Fruit fly (Drosophila melanogaster): ENCODE results near the gene Cog2.

DNA sequence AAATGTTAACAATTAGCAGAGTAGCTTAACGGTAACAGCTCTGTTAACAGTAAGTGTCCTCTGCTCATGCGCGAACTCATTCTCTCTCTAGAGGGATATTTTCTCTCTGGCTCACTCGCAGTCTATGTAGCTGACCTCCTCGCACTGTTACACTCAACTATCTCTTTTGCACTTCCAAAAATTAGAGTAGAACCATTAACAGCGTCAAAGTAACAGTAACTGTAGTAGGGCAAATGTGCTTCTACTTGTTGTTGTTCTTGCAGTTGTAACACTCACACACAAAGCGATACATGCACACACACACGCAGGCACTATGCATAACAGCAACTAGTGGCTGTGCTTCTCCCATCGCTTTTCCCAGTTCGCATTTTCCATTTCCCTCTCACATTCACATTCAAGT, 17.6 kb upstream of the Cog2 start:
- TF ChIP-seq CG13204 (GFP tag; optimal IDR thresholded peaks at IDR 0.05): no peak
- no peak for TF ChIP-seq CG4496 (GFP tag; IDR thresholded peaks at IDR 0.05)
- no peak for TF ChIP-seq EcR (GFP tag; optimal IDR thresholded peaks at IDR 0.05)
- TF ChIP-seq CG14655 (GFP tag; optimal IDR thresholded peaks at IDR 0.05): no peak
- TF ChIP-seq CG8301 (tag; optimal IDR thresholded peaks at IDR 0.05): no peak
- TF ChIP-seq Pif1A (GFP tag; optimal IDR thresholded peaks at IDR 0.05): no peak
- no peak for TF ChIP-seq Pif1B (GFP tag; optimal IDR thresholded peaks at IDR 0.05)
- no peak for TF ChIP-seq CG8159 (tag; optimal IDR thresholded peaks at IDR 0.05)
- TF ChIP-seq fd96Ca (GFP tag; IDR thresholded peaks at IDR 0.05): no peak
- TF ChIP-seq CG17806 (tag; optimal IDR thresholded peaks at IDR 0.05): no peak
- TF ChIP-seq CG15710 (tag; optimal IDR thresholded peaks at IDR 0.05): no peak
- TF ChIP-seq gl (tag; optimal IDR thresholded peaks at IDR 0.05): no peak
- no peak for TF ChIP-seq CG10348 (GFP tag; IDR thresholded peaks at IDR 0.05)

All from whole organism, pupa.